Worm (Caenorhabditis elegans) whole organism, midembryonic: ENCODE data around the gene sri-24.
"Not testable (repeated sequence)": the region's sequence is repeated elsewhere in the genome, so short reads cannot be mapped to it uniquely, and the experiment has no call there.

Experiments used
- T22C8.4 ChIP-seq: fragments of 200-800 bp; sonication (Bioruptor generic); IDR thresholded peaks from 2 replicates; pipeline ENCODE4 v1.3.6; 2022; ENCODE audit warnings: missing genetic modification characterization, missing compliant biosample characterization
- cog-1 ChIP-seq: sonication (generic microtip); optimal IDR thresholded peaks from 2 replicates; lab custom pipeline; 2016; ENCODE audit warnings: missing genetic modification characterization, missing compliant biosample characterization
- flt-1 ChIP-seq: fragments of 200-800 bp; sonication (Bioruptor generic); IDR thresholded peaks from 2 replicates; pipeline ENCODE4 v1.3.6; 2022; ENCODE audit warnings: missing genetic modification characterization, missing compliant biosample characterization
- klf-2 ChIP-seq: fragments of 200-800 bp; sonication (Bioruptor generic); conservative IDR thresholded peaks from 2 replicates; pipeline ENCODE4 v1.3.6; 2022; ENCODE audit warnings: missing genetic modification reagents, missing genetic modification characterization, missing compliant biosample characterization
- med-1 ChIP-seq: sonication (generic microtip); optimal IDR thresholded peaks from 2 replicates; lab custom pipeline; 2017; ENCODE audit warnings: missing genetic modification characterization, mild to moderate bottlenecking, missing compliant biosample characterization, antibody characterized with exemption, missing genetic modification reagents; ENCODE audit not compliant: insufficient read depth
- ref-1 ChIP-seq: fragments of 200-800 bp; sonication (Bioruptor generic); conservative IDR thresholded peaks from 2 replicates; pipeline ENCODE4 v1.3.6; 2022; ENCODE audit warnings: missing genetic modification reagents, missing genetic modification characterization, missing compliant biosample characterization
- tab-1 ChIP-seq: fragments of 200-800 bp; sonication (Bioruptor generic); IDR thresholded peaks from 2 replicates; pipeline ENCODE4 v1.3.6; 2022; ENCODE audit warnings: missing genetic modification characterization, missing compliant biosample characterization
- ztf-23 ChIP-seq: fragments of 200-800 bp; sonication (Bioruptor generic); IDR thresholded peaks from 2 replicates; pipeline ENCODE4 v1.3.6; 2022; ENCODE audit warnings: missing genetic modification reagents, missing genetic modification characterization, missing compliant biosample characterization
- ztf-29 ChIP-seq: fragments of 200-800 bp; sonication (Bioruptor generic); IDR thresholded peaks from 2 replicates; pipeline ENCODE4 v1.3.6; 2022; ENCODE audit warnings: missing genetic modification reagents, missing genetic modification characterization, missing compliant biosample characterization

DNA sequence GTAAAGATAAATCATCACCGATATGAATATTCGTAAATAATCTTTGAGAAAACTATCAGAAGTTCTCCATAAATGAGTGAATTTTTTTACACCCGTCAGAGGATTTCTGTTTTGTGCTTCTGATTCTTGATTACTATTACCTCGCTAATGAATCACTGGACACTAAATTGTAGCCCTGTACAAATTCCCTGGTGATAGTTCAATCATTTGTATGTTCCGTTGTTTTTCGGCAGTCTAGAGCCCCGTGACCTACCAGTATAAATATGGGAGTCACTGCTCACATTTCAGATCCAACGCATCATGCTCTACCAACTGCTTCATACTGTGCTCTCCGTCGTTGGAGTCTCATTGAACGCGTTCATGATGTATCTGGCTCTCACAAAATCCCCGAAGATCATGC, 38.3 kb downstream of the sri-24 start, which contains the start of gene srd-28:
- TF ChIP-seq ztf-29 (GFP tag; lab: Robert Waterston, UW); T22C8.4 (GFP tag; lab: Robert Waterston, UW); tab-1 (GFP tag; lab: Robert Waterston, UW); med-1 (GFP tag; lab: Kevin White, UChicago); ref-1; klf-2 (GFP tag; lab: Robert Waterston, UW); ztf-23 (GFP tag; lab: Robert Waterston, UW); cog-1; flt-1 (GFP tag; lab: Robert Waterston, UW): not testable (repeated sequence)
